Worm (Caenorhabditis elegans) whole organism, L4 larva: ENCODE measurements around the gene T11F9.1.

Source experiments
- dmd-8 ChIP-seq: fragments of 200-800 bp; sonication (Bioruptor generic); IDR thresholded peaks from 2 replicates; pipeline ENCODE4 v1.3.6; 2022; ENCODE audit warnings: missing genetic modification characterization, missing compliant biosample characterization
- egl-27 ChIP-seq: sonication (generic microtip); optimal IDR thresholded peaks from 3 replicates; lab custom pipeline; 2017; ENCODE audit warnings: missing biosample characterization, missing genetic modification reagents, missing genetic modification characterization
- fos-1 ChIP-seq: fragments of 150-350 bp; optimal IDR thresholded peaks from 2 replicates; lab custom pipeline; 2014; ENCODE audit warnings: missing biosample characterization, missing genetic modification characterization
- hlh-30 ChIP-seq: sonication (generic microtip); optimal IDR thresholded peaks from 2 replicates; lab custom pipeline; 2017; ENCODE audit warnings: antibody characterized with exemption, mild to moderate bottlenecking, missing genetic modification characterization, missing compliant biosample characterization; ENCODE audit not compliant: insufficient read depth
- jun-1 ChIP-seq: fragments of 150-350 bp; optimal IDR thresholded peaks from 2 replicates; lab custom pipeline; 2014; ENCODE audit warnings: missing biosample characterization, missing genetic modification reagents, missing genetic modification characterization
- skn-1 ChIP-seq: fragments of 150-350 bp; optimal IDR thresholded peaks from 2 replicates; lab custom pipeline; 2014; ENCODE audit warnings: missing biosample characterization, missing genetic modification characterization
- unc-39 ChIP-seq: sonication (generic microtip); optimal IDR thresholded peaks from 2 replicates; lab custom pipeline; 2017; ENCODE audit warnings: missing biosample characterization, missing genetic modification characterization
- unc-62 ChIP-seq, 3 experiments: fragments of 150-350 bp in 1 of 3; sonication (generic microtip); optimal IDR thresholded peaks in 2 of 3; peaks in 1 of 3; 1 replicate in 1 of 3; 2 replicates in 2 of 3; lab custom pipeline; 2014 to 2017; ENCODE audit warnings: missing biosample characterization in 3 of 3, missing genetic modification characterization in 3 of 3, missing genetic modification reagents in 3 of 3, missing genotype in 1 of 3
- ztf-11 ChIP-seq: fragments of 150-350 bp; optimal IDR thresholded peaks from 2 replicates; lab custom pipeline; 2014; ENCODE audit warnings: missing biosample characterization, missing genetic modification characterization

DNA sequence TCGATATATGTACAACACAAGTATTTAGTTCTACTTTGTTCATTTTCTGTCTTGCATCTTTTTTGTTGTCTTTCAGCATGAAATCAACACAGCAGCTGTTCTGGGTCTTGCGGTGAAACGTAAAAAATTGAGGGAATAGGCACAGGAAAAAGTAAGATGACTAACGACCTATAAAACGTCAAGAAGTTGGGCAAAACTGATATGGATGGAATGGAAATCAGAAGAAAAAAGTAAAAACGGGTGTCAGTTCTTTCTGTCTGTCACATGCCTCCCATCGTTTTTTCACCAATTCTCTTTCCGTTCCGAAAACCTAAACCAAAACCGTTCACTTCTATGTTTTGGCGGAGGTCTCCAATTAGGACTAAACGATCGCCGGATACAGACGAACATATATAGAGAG lies 41.6 kb downstream of the T11F9.1 start:
- no peak for TF ChIP-seq hlh-30 (tag; lab: Kevin White, UChicago)
- no peak for TF ChIP-seq unc-62 (GFP tag; optimal IDR thresholded peaks at IDR 0.05 in 1 of 2; lab: Kevin White, UChicago)
- no peak for TF ChIP-seq unc-62 (tag; optimal IDR thresholded peaks at IDR 0.05; lab: Kevin White, UChicago)
- TF ChIP-seq ztf-11 (tag; lab: Kevin White, UChicago) = no peak
- TF ChIP-seq fos-1 (tag; lab: Kevin White, UChicago) = no peak
- TF ChIP-seq jun-1 = no peak
- no peak for TF ChIP-seq egl-27
- no peak for TF ChIP-seq skn-1 (tag; lab: Kevin White, UChicago)
- no peak for TF ChIP-seq unc-39
- TF ChIP-seq dmd-8 (GFP tag; lab: Robert Waterston, UW) = no peak
